Worm (Caenorhabditis elegans): ENCODE results near the gene ani-2.
A peak's percentile ranks its signal among the peaks of the same experiment; 100 is the strongest.

The ani-2 gene

ce11 chrII:6379038-6379563, 13.9 kb upstream of the ani-2 start:
- TF ChIP-seq nhr-23 (tag; optimal IDR thresholded peaks at IDR 0.05): peak; percentile 44
- TF ChIP-seq mml-1 (tag; optimal IDR thresholded peaks at IDR 0.05): no peak
- peak; percentile 2 for TF ChIP-seq nhr-25 (tag; optimal IDR thresholded peaks at IDR 0.05)
- peak; percentile 42 for TF ChIP-seq nhr-43 (tag; optimal IDR thresholded peaks at IDR 0.05; ENCODE audit: poor library complexity, severe bottlenecking)
- TF ChIP-seq ZK546.5 (tag; optimal IDR thresholded peaks at IDR 0.05): no peak
- TF ChIP-seq lin-39 (tag; optimal IDR thresholded peaks at IDR 0.05): no peak

ce11 chrII:6377381-6377948, 12.3 kb upstream of the ani-2 start:
- TF ChIP-seq jun-1 (tag; optimal IDR thresholded peaks at IDR 0.05) (peak; percentile 34), elt-2 (tag; optimal IDR thresholded peaks at IDR 0.05) (peak; percentile 89), hmg-11 (tag; optimal IDR thresholded peaks at IDR 0.05) (no peak), pqm-1 (tag; optimal IDR thresholded peaks at IDR 0.05) (peak; percentile 76), lin-15B (tag; optimal IDR thresholded peaks at IDR 0.05) (no peak), pha-4 (tag; optimal IDR thresholded peaks at IDR 0.05) (peak; percentile 54), nhr-76 (tag; optimal IDR thresholded peaks at IDR 0.05) (no peak), nfya-1 (tag; optimal IDR thresholded peaks at IDR 0.05; ENCODE audit: insufficient read depth) (peak; percentile 31), egl-5 (tag; optimal IDR thresholded peaks at IDR 0.05) (no peak), ztf-4 (tag; optimal IDR thresholded peaks at IDR 0.05) (no peak), ztf-11 (tag; optimal IDR thresholded peaks at IDR 0.05) (no peak)

- TF ChIP-seq fkh-10 (GFP tag; optimal IDR thresholded peaks at IDR 0.05): no peak
- no peak for TF ChIP-seq mdl-1 (tag; optimal IDR thresholded peaks at IDR 0.05)
- no peak for TF ChIP-seq unc-39 (tag; optimal IDR thresholded peaks at IDR 0.05)
- no peak for TF ChIP-seq elt-2 (tag; optimal IDR thresholded peaks at IDR 0.05)
- TF ChIP-seq nhr-12 (tag; optimal IDR thresholded peaks at IDR 0.05): no peak
- TF ChIP-seq pha-4 (tag; optimal IDR thresholded peaks at IDR 0.05): no peak
- no peak for TF ChIP-seq aly-2 (tag; optimal IDR thresholded peaks at IDR 0.05)
- no peak for TF ChIP-seq nhr-25 (tag; optimal IDR thresholded peaks at IDR 0.05)
Observed at ce11 chrII:6376693-6377092, 11.5 kb upstream of the ani-2 start.

DNA sequence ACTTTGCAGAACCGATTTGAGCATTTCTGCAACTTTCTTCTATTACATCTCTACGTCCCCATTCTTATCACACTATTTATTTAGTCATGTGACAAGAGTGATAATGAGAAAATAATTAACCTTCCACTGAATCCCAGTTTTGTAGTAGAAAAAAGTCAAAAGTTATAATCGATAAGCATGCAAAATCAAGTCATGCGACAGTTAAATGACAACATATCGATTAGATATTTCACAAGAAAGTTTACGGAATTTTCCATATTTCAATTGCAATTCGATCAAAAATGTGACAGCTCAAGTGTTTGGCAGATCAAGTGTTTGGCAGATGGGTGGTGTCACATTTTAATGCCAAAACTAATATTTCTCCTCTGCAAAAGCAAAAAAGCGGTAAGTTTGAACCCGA, 9.5 kb upstream of the ani-2 start:
- TF ChIP-seq sea-2 (GFP tag; optimal IDR thresholded peaks at IDR 0.05) (no peak), lin-15B (tag; optimal IDR thresholded peaks at IDR 0.05) (no peak), nfya-1 (tag; optimal IDR thresholded peaks at IDR 0.05; ENCODE audit: insufficient read depth) (no peak), R02D3.7 (tag; optimal IDR thresholded peaks at IDR 0.05) (no peak), jun-1 (tag; optimal IDR thresholded peaks at IDR 0.05) (peak; percentile 1), ZK546.5 (tag; optimal IDR thresholded peaks at IDR 0.05) (no peak), elt-2 (tag; optimal IDR thresholded peaks at IDR 0.05) (peak; percentile 71), ztf-11 (tag; optimal IDR thresholded peaks at IDR 0.05) (no peak), pqm-1 (tag; optimal IDR thresholded peaks at IDR 0.05) (peak; percentile 35), elt-3 (tag; optimal IDR thresholded peaks at IDR 0.05) (no peak), pha-4 (tag; optimal IDR thresholded peaks at IDR 0.05) (peak; percentile 29), egl-5 (tag; optimal IDR thresholded peaks at IDR 0.05) (no peak), ceh-82 (tag; optimal IDR thresholded peaks at IDR 0.05) (no peak), nhr-77 (tag; optimal IDR thresholded peaks at IDR 0.05) (no peak), daf-12 (tag; optimal IDR thresholded peaks at IDR 0.05) (no peak), ceh-28 (tag; optimal IDR thresholded peaks at IDR 0.05) (peak; percentile 19), nhr-67 (tag; optimal IDR thresholded peaks at IDR 0.05) (no peak), nhr-237 (tag; optimal IDR thresholded peaks at IDR 0.05) (no peak)

DNA sequence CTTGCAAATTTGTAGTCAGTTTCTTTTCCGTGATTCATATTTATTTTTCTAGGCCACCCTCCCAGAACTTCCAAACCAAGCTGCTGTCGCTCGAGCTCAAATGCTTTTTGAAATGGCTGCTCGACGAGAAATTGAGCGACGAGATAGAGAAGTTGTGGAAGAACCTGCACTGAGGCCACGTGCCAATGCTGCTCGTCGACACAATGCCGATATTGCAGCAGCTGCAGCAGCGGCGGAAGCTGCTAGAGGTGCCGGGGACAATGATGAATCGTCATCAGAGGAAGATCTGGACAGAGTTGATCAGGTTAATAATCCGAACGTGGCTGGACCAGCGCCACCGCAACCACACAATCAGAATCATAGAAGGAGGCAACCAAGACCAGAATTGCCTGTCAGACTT, 8.2 kb upstream of the ani-2 start:
- no peak for TF ChIP-seq eor-1 (tag; optimal IDR thresholded peaks at IDR 0.05)

ce11 chrII:6371003-6371402, 5.8 kb upstream of the ani-2 start, which contains the start of gene lin-23:
TSS of gene lin-23 (plus strand) at chrII:6371303.
- TF ChIP-seq nhr-25 (tag; optimal IDR thresholded peaks at IDR 0.05) (peak; percentile 12), R02D3.7 (tag; optimal IDR thresholded peaks at IDR 0.05) (no peak)

Data from whole organism, L3 larva.